Worm (Caenorhabditis elegans): ENCODE measurements around the gene ztf-28.

DNA sequence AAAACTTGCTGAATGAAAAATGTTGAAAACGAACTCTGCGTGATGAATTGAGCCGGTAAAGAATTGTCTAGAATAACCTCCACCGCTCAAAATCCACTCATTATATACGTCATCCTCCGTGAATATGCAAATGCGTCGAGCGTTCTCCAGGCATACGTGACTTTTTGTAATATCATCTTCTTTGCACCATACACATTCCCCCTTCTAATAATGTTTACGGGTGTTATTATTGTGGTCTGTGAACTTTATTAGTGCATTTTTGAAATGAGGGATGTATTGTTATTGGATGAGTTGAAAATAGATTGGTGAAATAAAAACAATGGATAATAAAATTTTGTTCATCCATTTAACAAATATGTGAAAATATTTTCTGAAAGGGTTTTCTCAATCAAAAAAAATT lies 49.4 kb downstream of the ztf-28 start, which contains the start of gene F22F7.7:
- TF ChIP-seq snpc-4 (tag; optimal IDR thresholded peaks at IDR 0.05) (no peak), unc-62 (GFP tag; optimal IDR thresholded peaks at IDR 0.05 in 1 of 2) (no peak), unc-62 (tag; optimal IDR thresholded peaks at IDR 0.05) (no peak), ama-1 (optimal IDR thresholded peaks at IDR 0.05) (no peak), nhr-28 (tag; optimal IDR thresholded peaks at IDR 0.05) (no peak), Y5F2A.4 (GFP tag; optimal IDR thresholded peaks at IDR 0.05) (no peak), T26A8.4 (GFP tag; IDR thresholded peaks at IDR 0.05) (no peak), aha-1 (tag) (peak; percentile 94)

Measured in whole organism, L4 larva.